Fruit fly (Drosophila melanogaster) whole organism, embryonic: ENCODE measurements around the gene CG13250.

ENCODE experiments used
- BtbVII ChIP-seq: fragments of 200-800 bp; sonication (Bioruptor generic); optimal IDR thresholded peaks from 3 replicates; lab custom pipeline; 2017; ENCODE audit warnings: missing biosample characterization, mild to moderate bottlenecking, missing genetic modification characterization
- CG10267 ChIP-seq: fragments of 200-800 bp; sonication (Bioruptor generic); optimal IDR thresholded peaks from 2 replicates; lab custom pipeline; 2018; ENCODE audit warnings: missing biosample characterization, mild to moderate bottlenecking, missing genetic modification characterization, moderate library complexity
- CG10321 ChIP-seq: fragments of 200-800 bp; sonication (Bioruptor generic); IDR thresholded peaks from 2 replicates; pipeline ENCODE4 v1.3.6; 2022; ENCODE audit warnings: missing biosample characterization, missing genetic modification characterization
- CG12104 ChIP-seq: fragments of 200-800 bp; sonication (Bioruptor generic); optimal IDR thresholded peaks from 3 replicates; lab custom pipeline; 2016; ENCODE audit warnings: missing biosample characterization, missing genetic modification characterization
- CG1233 ChIP-seq: fragments of 200-800 bp; sonication (Bioruptor generic); optimal IDR thresholded peaks from 4 replicates; lab custom pipeline; 2018; ENCODE audit warnings: missing biosample characterization, mild to moderate bottlenecking, missing genetic modification characterization
- CG12391 ChIP-seq: fragments of 200-800 bp; sonication (Bioruptor generic); optimal IDR thresholded peaks from 3 replicates; lab custom pipeline; 2018; ENCODE audit warnings: missing biosample characterization, mild to moderate bottlenecking, missing genetic modification characterization, moderate library complexity
- CG12769 ChIP-seq: fragments of 200-800 bp; sonication (Bioruptor generic); optimal IDR thresholded peaks from 2 replicates; lab custom pipeline; 2019; ENCODE audit warnings: missing biosample characterization, mild to moderate bottlenecking, missing genetic modification characterization, moderate library complexity
- CG13775 ChIP-seq: fragments of 200-800 bp; sonication (Bioruptor generic); optimal IDR thresholded peaks from 3 replicates; lab custom pipeline; 2017; ENCODE audit warnings: missing biosample characterization, mild to moderate bottlenecking, missing genetic modification characterization
- CG14441 ChIP-seq: fragments of 200-800 bp; sonication (Bioruptor generic); IDR thresholded peaks from 2 replicates; pipeline ENCODE4 v1.3.6; 2022; ENCODE audit warnings: missing biosample characterization, missing genetic modification characterization
- CG14710 ChIP-seq: fragments of 200-800 bp; sonication (Bioruptor generic); optimal IDR thresholded peaks from 3 replicates; lab custom pipeline; 2019; ENCODE audit warnings: missing biosample characterization, mild to moderate bottlenecking, missing genetic modification characterization, moderate library complexity
- CG16815 ChIP-seq: fragments of 200-800 bp; sonication (Bioruptor generic); optimal IDR thresholded peaks from 3 replicates; lab custom pipeline; 2017; ENCODE audit warnings: missing biosample characterization, mild to moderate bottlenecking, missing genetic modification characterization
- CG17912 ChIP-seq: fragments of 200-800 bp; sonication (Bioruptor generic); optimal IDR thresholded peaks from 2 replicates; lab custom pipeline; 2018; ENCODE audit warnings: missing biosample characterization, mild to moderate bottlenecking, missing genetic modification characterization
- CG18011 ChIP-seq: fragments of 200-800 bp; sonication (Bioruptor generic); optimal IDR thresholded peaks from 2 replicates; lab custom pipeline; 2017; ENCODE audit warnings: missing biosample characterization, missing genetic modification characterization, mild to moderate bottlenecking, moderate library complexity, missing genotype
- CG1832 ChIP-seq: fragments of 200-800 bp; sonication (Bioruptor generic); optimal IDR thresholded peaks from 2 replicates; lab custom pipeline; 2017; ENCODE audit warnings: missing biosample characterization, mild to moderate bottlenecking, missing genetic modification characterization, inconsistent platforms
- CG33557 ChIP-seq: fragments of 200-800 bp; sonication (Bioruptor generic); optimal IDR thresholded peaks from 2 replicates; lab custom pipeline; 2019; ENCODE audit warnings: missing biosample characterization, mild to moderate bottlenecking, missing genetic modification characterization, moderate library complexity
- CG34224 ChIP-seq: fragments of 200-800 bp; sonication (Bioruptor generic); IDR thresholded peaks from 3 replicates; pipeline ENCODE4 v1.3.6; 2022; ENCODE audit warnings: missing biosample characterization, missing genetic modification characterization; ENCODE audit not compliant: partially characterized antibody
- CG34422 ChIP-seq: fragments of 200-800 bp; sonication (Bioruptor generic); IDR thresholded peaks from 3 replicates; pipeline ENCODE4 v1.3.6; 2022; ENCODE audit warnings: missing biosample characterization, missing genetic modification characterization
- CG4424 ChIP-seq: fragments of 200-800 bp; sonication (Bioruptor generic); optimal IDR thresholded peaks from 3 replicates; lab custom pipeline; 2016; ENCODE audit warnings: missing biosample characterization, missing genetic modification characterization
- CG4730 ChIP-seq: fragments of 200-800 bp; sonication (Bioruptor generic); IDR thresholded peaks from 2 replicates; pipeline ENCODE4 v1.3.6; 2022; ENCODE audit warnings: missing biosample characterization, missing genetic modification characterization
- CG4854 ChIP-seq: fragments of 200-800 bp; sonication (Bioruptor generic); optimal IDR thresholded peaks from 2 replicates; lab custom pipeline; 2016; ENCODE audit warnings: missing biosample characterization, missing genetic modification characterization, inconsistent platforms
- CG7839 ChIP-seq: fragments of 200-800 bp; sonication (Bioruptor generic); optimal IDR thresholded peaks from 3 replicates; lab custom pipeline; 2018; ENCODE audit warnings: missing biosample characterization, mild to moderate bottlenecking, missing genetic modification characterization, moderate library complexity
- CG7928 ChIP-seq: fragments of 200-800 bp; sonication (Bioruptor generic); optimal IDR thresholded peaks from 2 replicates; lab custom pipeline; 2017; ENCODE audit warnings: missing biosample characterization, mild to moderate bottlenecking, missing genetic modification characterization
- CG9817 ChIP-seq: fragments of 200-800 bp; sonication (Bioruptor generic); optimal IDR thresholded peaks from 2 replicates; lab custom pipeline; 2018; ENCODE audit warnings: missing biosample characterization, mild to moderate bottlenecking, missing genetic modification characterization, moderate library complexity
- Ets65A ChIP-seq: fragments of 200-800 bp; sonication (Bioruptor generic); peaks from one replicate; lab custom pipeline; 2016; ENCODE audit warnings: missing biosample characterization, missing genetic modification characterization
- Fer3 ChIP-seq: fragments of 200-800 bp; sonication (Bioruptor generic); optimal IDR thresholded peaks from 2 replicates; lab custom pipeline; 2018; ENCODE audit warnings: missing biosample characterization, mild to moderate bottlenecking, missing genetic modification characterization, moderate library complexity
- HHEX ChIP-seq: fragments of 200-800 bp; sonication (Bioruptor generic); optimal IDR thresholded peaks from 3 replicates; lab custom pipeline; 2017; ENCODE audit warnings: missing biosample characterization, mild to moderate bottlenecking, missing genetic modification characterization, missing genetic modification reagents
- Hand ChIP-seq: fragments of 200-800 bp; sonication (Bioruptor generic); optimal IDR thresholded peaks from 2 replicates; lab custom pipeline; 2017; ENCODE audit warnings: mild to moderate bottlenecking, missing biosample characterization, missing genetic modification reagents, missing genetic modification characterization
- HmgD ChIP-seq: fragments of 200-800 bp; sonication (Bioruptor generic); optimal IDR thresholded peaks from 3 replicates; lab custom pipeline; 2016; ENCODE audit warnings: missing biosample characterization, missing genetic modification characterization
- Hmx ChIP-seq: fragments of 200-800 bp; sonication (Bioruptor generic); optimal IDR thresholded peaks from 2 replicates; lab custom pipeline; 2016; ENCODE audit warnings: missing biosample characterization, missing genetic modification characterization
- NK7.1 ChIP-seq: fragments of 200-800 bp; sonication (Bioruptor generic); optimal IDR thresholded peaks from 3 replicates; lab custom pipeline; 2016; ENCODE audit warnings: missing biosample characterization, missing genetic modification characterization
- Stat92E ChIP-seq, 3 experiments: fragments of >200 bp in 2 of 3; fragments of 200-800 bp in 1 of 3; sonication (Bioruptor generic) in 1 of 3; optimal IDR thresholded peaks; 2 replicates each; lab custom pipeline; 2017 to 2019; ENCODE audit warnings: missing biosample characterization in 3 of 3, missing genetic modification characterization in 3 of 3, mild to moderate bottlenecking in 1 of 3, moderate library complexity in 1 of 3
- ac ChIP-seq: fragments of 200-800 bp; sonication (Bioruptor generic); optimal IDR thresholded peaks from 3 replicates; lab custom pipeline; 2017; ENCODE audit warnings: missing biosample characterization, mild to moderate bottlenecking, missing genetic modification characterization
- caup ChIP-seq: fragments of 200-800 bp; sonication (Bioruptor generic); optimal IDR thresholded peaks from 3 replicates; lab custom pipeline; 2017; ENCODE audit warnings: missing biosample characterization, mild to moderate bottlenecking, missing genetic modification characterization, moderate library complexity; ENCODE audit not compliant: severe bottlenecking
- cwo ChIP-seq: fragments of 200-800 bp; sonication (Bioruptor generic); optimal IDR thresholded peaks from 3 replicates; lab custom pipeline; 2017; ENCODE audit warnings: missing biosample characterization, missing genetic modification characterization, mild to moderate bottlenecking, moderate library complexity, missing genetic modification reagents
- danr ChIP-seq: fragments of 200-800 bp; sonication (Bioruptor generic); IDR thresholded peaks from 2 replicates; pipeline ENCODE4 v1.3.6; 2022; ENCODE audit warnings: missing biosample characterization, missing genetic modification characterization
- dmrt11E ChIP-seq: fragments of 200-800 bp; sonication (Bioruptor generic); optimal IDR thresholded peaks from 3 replicates; lab custom pipeline; 2018; ENCODE audit warnings: missing biosample characterization, mild to moderate bottlenecking, missing genetic modification characterization, moderate library complexity
- esg ChIP-seq: fragments of 200-800 bp; sonication (Bioruptor generic); conservative IDR thresholded peaks from 2 replicates; pipeline ENCODE4 v1.3.6; 2022; ENCODE audit warnings: missing biosample characterization, missing genetic modification characterization
- gfzf ChIP-seq: fragments of 200-800 bp; sonication (Bioruptor generic); optimal IDR thresholded peaks from 2 replicates; lab custom pipeline; 2016; ENCODE audit warnings: missing biosample characterization, mild to moderate bottlenecking, missing genetic modification characterization, moderate library complexity
- kay ChIP-seq: fragments of 200-800 bp; sonication (Bioruptor generic); optimal IDR thresholded peaks from 2 replicates; lab custom pipeline; 2016; ENCODE audit warnings: missing biosample characterization, missing genetic modification characterization
- ken ChIP-seq: fragments of 200-800 bp; sonication (Bioruptor generic); IDR thresholded peaks from 3 replicates; pipeline ENCODE4 v1.3.6; 2022; ENCODE audit warnings: missing biosample characterization, missing genetic modification characterization
- lbe ChIP-seq: fragments of 200-800 bp; sonication (Bioruptor generic); optimal IDR thresholded peaks from 2 replicates; lab custom pipeline; 2016; ENCODE audit warnings: missing biosample characterization, mild to moderate bottlenecking, missing genetic modification characterization
- lov ChIP-seq, 2 experiments: fragments of 200-800 bp in 1 of 2; fragments of >200 bp in 1 of 2; sonication (Bioruptor generic) in 1 of 2; IDR thresholded peaks in 1 of 2; optimal IDR thresholded peaks in 1 of 2; 2 replicates in 1 of 2; 3 replicates in 1 of 2; pipeline versions ENCODE4 v1.3.6 to Lab custom; 2017 to 2022; ENCODE audit warnings: missing biosample characterization in 1 of 2, missing genetic modification characterization in 1 of 2
- pan ChIP-seq, 4 experiments: fragments of >200 bp in 3 of 4; fragments of 200-800 bp in 1 of 4; sonication (Bioruptor generic) in 1 of 4; optimal IDR thresholded peaks in 3 of 4; IDR thresholded peaks in 1 of 4; 2 replicates each; pipeline versions ENCODE4 v1.3.6 to Lab custom; 2017 to 2022; ENCODE audit warnings: missing biosample characterization in 2 of 4, missing genetic modification characterization in 2 of 4, mixed read lengths in 1 of 4
- phol ChIP-seq: fragments of 200-800 bp; sonication (Bioruptor generic); optimal IDR thresholded peaks from 3 replicates; lab custom pipeline; 2018; ENCODE audit warnings: missing biosample characterization, mild to moderate bottlenecking, missing genetic modification characterization, moderate library complexity
- sim ChIP-seq: fragments of 200-800 bp; sonication (Bioruptor generic); IDR thresholded peaks from 2 replicates; pipeline ENCODE4 v1.3.6; 2022; ENCODE audit warnings: missing biosample characterization, missing genetic modification characterization
- tll ChIP-seq, 2 experiments: fragments of 200-800 bp in 1 of 2; fragments of >200 bp in 1 of 2; sonication (Bioruptor generic) in 1 of 2; optimal IDR thresholded peaks; 2 replicates each; lab custom pipeline; 2017 to 2019; ENCODE audit warnings: missing biosample characterization in 2 of 2, missing genetic modification characterization in 2 of 2, mild to moderate bottlenecking in 1 of 2, moderate library complexity in 1 of 2

CG13250 gene

DNA sequence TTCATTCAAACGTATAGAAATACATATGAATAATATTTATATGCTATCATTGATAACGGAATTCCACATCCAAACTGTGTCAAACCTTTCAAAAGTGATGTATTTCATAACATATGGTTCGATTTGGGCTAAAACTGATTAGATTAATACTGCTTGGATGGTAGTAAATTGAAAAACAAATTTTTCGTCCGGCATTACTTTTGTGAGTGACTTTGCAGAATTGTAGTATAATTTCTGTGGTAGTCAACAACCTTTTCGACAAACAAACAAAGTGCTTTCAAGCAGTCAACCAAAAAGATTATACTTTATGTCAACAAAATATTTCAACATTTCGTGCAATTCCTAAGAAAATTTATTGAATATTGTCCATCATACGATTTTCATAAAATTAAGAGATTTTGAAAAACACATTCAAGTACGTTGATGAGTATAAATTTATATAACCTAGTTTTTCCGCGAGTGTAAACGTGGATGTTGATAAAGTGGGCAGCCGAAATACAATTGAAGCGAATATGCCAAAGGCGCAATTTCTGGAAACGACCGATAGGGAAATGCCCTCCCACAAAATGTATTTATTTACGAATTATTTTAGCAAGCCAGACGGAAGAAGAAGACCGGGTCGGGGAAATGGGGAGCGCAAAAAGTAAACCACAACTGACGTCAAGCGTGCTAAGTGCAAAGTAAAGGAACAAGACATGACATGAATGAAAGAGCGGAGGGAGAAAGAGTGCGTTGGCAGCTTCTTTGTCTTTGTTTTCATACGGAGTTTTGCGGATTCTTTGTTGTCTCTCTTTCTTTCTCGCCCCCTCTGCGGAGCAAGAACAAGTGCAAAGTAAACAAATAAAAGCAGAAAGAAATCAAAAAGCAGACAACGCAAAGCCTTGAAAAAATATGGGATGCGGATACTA, 15.4 kb upstream of the CG13250 start (continued):
- TF ChIP-seq pan (optimal IDR thresholded peaks at IDR 0.05; lab: Kevin White, UChicago) = no peak
- TF ChIP-seq pan (GFP tag; optimal IDR thresholded peaks at IDR 0.05 in 1 of 2, IDR thresholded peaks at IDR 0.05 in 1 of 2) = peak in 1 of 2 experiments; percentile 62
- TF ChIP-seq ac (GFP tag; lab: Kevin White, UChicago) = no peak
- no peak for TF ChIP-seq CG14441 (GFP tag; lab: Robert Waterston, UW)
- no peak for TF ChIP-seq CG17912 (GFP tag; lab: Kevin White, UChicago)
- TF ChIP-seq ken (GFP tag; lab: Robert Waterston, UW) = no peak
- TF ChIP-seq dmrt11E = peak; percentile 5
- peak; percentile 22 for TF ChIP-seq Hand (GFP tag; lab: Kevin White, UChicago)
- no peak for TF ChIP-seq CG12769 (tag; lab: Kevin White, UChicago)
- peak; percentile 28 for TF ChIP-seq cwo
- TF ChIP-seq caup (GFP tag; lab: Kevin White, UChicago) = peak; percentile 21
- TF ChIP-seq CG12104 = no peak
- no peak for TF ChIP-seq lov (optimal IDR thresholded peaks at IDR 0.05; lab: Kevin White, UChicago)
- no peak for TF ChIP-seq lov (GFP tag; IDR thresholded peaks at IDR 0.05; lab: Robert Waterston, UW)
- TF ChIP-seq phol = peak; percentile 31
- TF ChIP-seq kay (GFP tag; lab: Kevin White, UChicago) = no peak
- peak; percentile 22 for TF ChIP-seq NK7.1 (GFP tag; lab: Kevin White, UChicago)
- no peak for TF ChIP-seq Stat92E (GFP tag; optimal IDR thresholded peaks at IDR 0.05; lab: Kevin White, UChicago)
- peak; percentile 39 for TF ChIP-seq HHEX
- TF ChIP-seq Hmx (GFP tag; lab: Kevin White, UChicago) = no peak
- peak; percentile 44 for TF ChIP-seq CG13775 (GFP tag; lab: Kevin White, UChicago)
- no peak for TF ChIP-seq sim (GFP tag; lab: Robert Waterston, UW)
- no peak for TF ChIP-seq CG18011 (GFP tag; lab: Kevin White, UChicago)
- peak; percentile 12 for TF ChIP-seq CG10267 (tag; lab: Kevin White, UChicago)
- TF ChIP-seq Ets65A = peak; percentile 74
- TF ChIP-seq CG1233 = peak; percentile 15
- TF ChIP-seq tll (GFP tag; optimal IDR thresholded peaks at IDR 0.05; lab: Kevin White, UChicago) = no peak
- TF ChIP-seq HmgD = no peak
- peak; percentile 14 for TF ChIP-seq CG7928 (GFP tag; lab: Kevin White, UChicago)
- no peak for TF ChIP-seq CG10321 (GFP tag; lab: Robert Waterston, UW)
- no peak for TF ChIP-seq CG34224 (GFP tag; lab: Robert Waterston, UW)
- TF ChIP-seq CG4424 (GFP tag; lab: Kevin White, UChicago) = no peak
- TF ChIP-seq CG33557 (GFP tag; lab: Kevin White, UChicago) = no peak
- no peak for TF ChIP-seq BtbVII (GFP tag; lab: Kevin White, UChicago)
- TF ChIP-seq CG12391 (tag; lab: Kevin White, UChicago) = peak; percentile 29
- peak; percentile 34 for TF ChIP-seq Fer3
- TF ChIP-seq CG34422 (GFP tag; lab: Robert Waterston, UW) = peak; percentile 50; the same call in 1 of the 3 replicates
- TF ChIP-seq CG16815 (GFP tag; lab: Kevin White, UChicago) = no peak
- TF ChIP-seq CG7839 (tag; lab: Kevin White, UChicago) = peak; percentile 32
- no peak for TF ChIP-seq CG14710 (tag; lab: Kevin White, UChicago)
- peak; percentile 22; the same call in 1 of the 2 replicates for TF ChIP-seq esg (GFP tag; lab: Robert Waterston, UW)
- no peak for TF ChIP-seq CG4854
- no peak for TF ChIP-seq gfzf (GFP tag; lab: Kevin White, UChicago)
- no peak for TF ChIP-seq CG4730 (GFP tag; lab: Robert Waterston, UW)
- TF ChIP-seq CG9817 (tag; lab: Kevin White, UChicago) = no peak
- TF ChIP-seq CG1832 (GFP tag; lab: Kevin White, UChicago) = no peak
- TF ChIP-seq lbe (GFP tag; lab: Kevin White, UChicago) = peak; percentile 11
- TF ChIP-seq danr (GFP tag; lab: Robert Waterston, UW) = no peak
